Fruit fly (Drosophila melanogaster): Measurements from ENCODE around the gene CG31848.
"Not testable (repeated sequence)": the region's sequence is repeated elsewhere in the genome, so short reads cannot be mapped to it uniquely, and the experiment has no call there.

CG31848 gene

DNA sequence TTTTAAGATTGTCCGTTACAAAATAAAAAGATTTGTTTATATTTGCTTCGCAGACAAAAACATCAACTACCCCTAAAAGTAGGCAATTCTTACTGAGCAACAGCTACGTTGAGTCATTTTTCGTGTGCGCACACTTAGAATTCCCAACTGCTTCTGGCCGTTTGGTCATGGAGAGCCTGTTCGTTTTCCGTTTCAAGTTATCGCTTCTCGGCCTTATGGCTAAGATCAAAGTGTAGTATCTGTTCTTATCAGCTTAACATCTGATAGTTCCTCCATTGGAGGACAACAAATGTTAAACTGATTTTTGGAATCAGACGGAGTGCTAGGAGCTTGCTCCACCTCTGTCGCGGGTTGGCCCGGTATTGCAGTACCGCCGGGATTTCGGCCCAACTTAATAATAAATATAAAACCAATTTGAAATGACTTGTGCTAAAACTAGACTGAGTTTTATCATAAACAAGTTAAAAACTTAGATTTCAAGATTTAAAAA lies 50.0 kb downstream of the CG31848 start (continued):
- TF ChIP-seq H2.0 (GFP tag; IDR thresholded peaks at IDR 0.05), result 0 out of 2 replicates have a peak, but pooled peaks have one; percentile 25
- TF ChIP-seq ftz-f1 (GFP tag; optimal IDR thresholded peaks at IDR 0.05), result peak; percentile 13
- peak; percentile 50; the same call in 1 of the 2 replicates for TF ChIP-seq onecut (GFP tag; IDR thresholded peaks at IDR 0.05)
- TF ChIP-seq HLH54F (GFP tag; optimal IDR thresholded peaks at IDR 0.05), result peak; percentile 68
- TF ChIP-seq ato (GFP tag; IDR thresholded peaks at IDR 0.05; ENCODE audit: partially characterized antibody), result peak; percentile 5; the same call in 1 of the 2 replicates
- peak; percentile 59 for TF ChIP-seq lilli (GFP tag; optimal IDR thresholded peaks at IDR 0.05)
- TF ChIP-seq Ssrp (tag; optimal IDR thresholded peaks at IDR 0.05), result peak; percentile 2
- TF ChIP-seq Mes4 (GFP tag; optimal IDR thresholded peaks at IDR 0.05), result peak; percentile 58
- TF ChIP-seq seq (GFP tag; IDR thresholded peaks at IDR 0.05), result peak; percentile 46; the same call in 1 of the 2 replicates
- peak; percentile 49; the same call in 1 of the 2 replicates for TF ChIP-seq E2f1 (GFP tag; IDR thresholded peaks at IDR 0.05)
- TF ChIP-seq CG34376 (GFP tag; optimal IDR thresholded peaks at IDR 0.05), result peak; percentile 88
- TF ChIP-seq D19A (tag; optimal IDR thresholded peaks at IDR 0.05), result peak; percentile 21
- peak; percentile 26; the same call in 1 of the 2 replicates for TF ChIP-seq Adf1 (GFP tag; IDR thresholded peaks at IDR 0.05)
- TF ChIP-seq CG14710 (tag; optimal IDR thresholded peaks at IDR 0.05), result peak; percentile 29
- peak; percentile 49; the same call in 1 of the 2 replicates for TF ChIP-seq ara (GFP tag; IDR thresholded peaks at IDR 0.05)
- peak; percentile 39 for TF ChIP-seq B-H2 (GFP tag; optimal IDR thresholded peaks at IDR 0.05)
- TF ChIP-seq Rfx (GFP tag; IDR thresholded peaks at IDR 0.05), result peak; percentile 56; the same call in 1 of the 2 replicates
- 0 out of 2 replicates have a peak, but pooled peaks have one; percentile 58 for TF ChIP-seq ranshi (GFP tag; IDR thresholded peaks at IDR 0.05)
- TF ChIP-seq bcd (GFP tag; optimal IDR thresholded peaks at IDR 0.05), result peak; percentile 54
- peak; percentile 67 for TF ChIP-seq CG1233 (GFP tag; optimal IDR thresholded peaks at IDR 0.05)
- peak; percentile 49; the same call in 1 of the 2 replicates for TF ChIP-seq Atf6 (GFP tag; IDR thresholded peaks at IDR 0.05)
- TF ChIP-seq CG17612 (GFP tag; IDR thresholded peaks at IDR 0.05), result peak; percentile 47; the same call in 1 of the 2 replicates
- 0 out of 3 replicates have a peak, but pooled peaks have one; percentile 16 for TF ChIP-seq CG14050 (GFP tag; IDR thresholded peaks at IDR 0.05)
- TF ChIP-seq gce (GFP tag; IDR thresholded peaks at IDR 0.05), result 0 out of 3 replicates have a peak, but pooled peaks have one; percentile 55
- not testable (repeated sequence) for TF ChIP-seq prd, Trl (optimal IDR thresholded peaks at IDR 0.05)
- TF ChIP-seq prd (GFP tag; IDR thresholded peaks at IDR 0.05), result peak; percentile 67
- peak; percentile 38 for TF ChIP-seq Sox102F (GFP tag; optimal IDR thresholded peaks at IDR 0.05)
- peak; percentile 21 for TF ChIP-seq vfl (GFP tag; optimal IDR thresholded peaks at IDR 0.05)
- peak; percentile 30 for TF ChIP-seq CG30403 (GFP tag; optimal IDR thresholded peaks at IDR 0.05)
- TF ChIP-seq Antp (GFP tag; optimal IDR thresholded peaks at IDR 0.05), result peak; percentile 75
- TF ChIP-seq CG1024 (GFP tag; IDR thresholded peaks at IDR 0.05), result peak; percentile 50; the same call in 1 of the 2 replicates
- 0 out of 3 replicates have a peak, but pooled peaks have one; percentile 63 for TF ChIP-seq CG6791 (GFP tag; IDR thresholded peaks at IDR 0.05; ENCODE audit: partially characterized antibody)
- TF ChIP-seq CG3838 (GFP tag; optimal IDR thresholded peaks at IDR 0.05), result peak; percentile 27
- peak; percentile 55; the same call in 1 of the 2 replicates for TF ChIP-seq NFAT (GFP tag; IDR thresholded peaks at IDR 0.05)
- TF ChIP-seq Trl (GFP tag; optimal IDR thresholded peaks at IDR 0.05), result peak; percentile 75
- peak; percentile 69 for TF ChIP-seq HHEX (GFP tag; optimal IDR thresholded peaks at IDR 0.05)
- peak; percentile 53; the same call in 1 of the 2 replicates for TF ChIP-seq CG31441 (GFP tag; IDR thresholded peaks at IDR 0.05)
- TF ChIP-seq sisA (GFP tag; IDR thresholded peaks at IDR 0.05), result peak; percentile 49; the same call in 1 of the 2 replicates
- TF ChIP-seq CG13424 (tag; optimal IDR thresholded peaks at IDR 0.05), result peak; percentile 1
- peak; percentile 50 for TF ChIP-seq Meics (GFP tag; optimal IDR thresholded peaks at IDR 0.05)
- TF ChIP-seq B-H1 (GFP tag; IDR thresholded peaks at IDR 0.05), result peak; percentile 40; the same call in 1 of the 3 replicates
- TF ChIP-seq CG1603 (tag; optimal IDR thresholded peaks at IDR 0.05), result peak; percentile 46
- TF ChIP-seq mam (GFP tag; optimal IDR thresholded peaks at IDR 0.05), result peak; percentile 36
- TF ChIP-seq Drgx (GFP tag; IDR thresholded peaks at IDR 0.05), result peak; percentile 61
- peak; percentile 72 for TF ChIP-seq Opbp (GFP tag; IDR thresholded peaks at IDR 0.05; ENCODE audit: partially characterized antibody)
- TF ChIP-seq trh (GFP tag; optimal IDR thresholded peaks at IDR 0.05), result peak; percentile 8
- TF ChIP-seq peb (GFP tag; IDR thresholded peaks at IDR 0.05), result peak; percentile 58; the same call in 1 of the 2 replicates
- peak; percentile 49; the same call in 2 of the 4 replicates for TF ChIP-seq Gug (GFP tag; IDR thresholded peaks at IDR 0.05)
- peak; percentile 56 for TF ChIP-seq pho (GFP tag; optimal IDR thresholded peaks at IDR 0.05)
